Fruit fly (Drosophila melanogaster): Measurements from ENCODE around the gene CG13071.

CG13071 gene

dm6 chr3L:16221278-16221677, 41.3 kb upstream of the CG13071 start:
- TF ChIP-seq CG32121 (GFP tag; IDR thresholded peaks at IDR 0.05) (no peak), CG14655 (GFP tag; optimal IDR thresholded peaks at IDR 0.05) (peak; percentile 66)

- TF ChIP-seq EcR (GFP tag; optimal IDR thresholded peaks at IDR 0.05) = no peak
- no peak for TF ChIP-seq CG13204 (GFP tag; optimal IDR thresholded peaks at IDR 0.05)
- no peak for TF ChIP-seq CG12605 (GFP tag; IDR thresholded peaks at IDR 0.05)
- no peak for TF ChIP-seq gl (tag; optimal IDR thresholded peaks at IDR 0.05)
- no peak for TF ChIP-seq CG14655 (GFP tag; optimal IDR thresholded peaks at IDR 0.05)
- TF ChIP-seq Ets98B (GFP tag; IDR thresholded peaks at IDR 0.05) = no peak
- TF ChIP-seq CG4496 (GFP tag; IDR thresholded peaks at IDR 0.05) = no peak
- TF ChIP-seq rn (GFP tag; IDR thresholded peaks at IDR 0.05) = no peak
- no peak for TF ChIP-seq CG9948 (tag; optimal IDR thresholded peaks at IDR 0.05)
- no peak for TF ChIP-seq CG32121 (GFP tag; IDR thresholded peaks at IDR 0.05)
Observed at dm6 chr3L:16221800-16222199, 40.7 kb upstream of the CG13071 start.

DNA sequence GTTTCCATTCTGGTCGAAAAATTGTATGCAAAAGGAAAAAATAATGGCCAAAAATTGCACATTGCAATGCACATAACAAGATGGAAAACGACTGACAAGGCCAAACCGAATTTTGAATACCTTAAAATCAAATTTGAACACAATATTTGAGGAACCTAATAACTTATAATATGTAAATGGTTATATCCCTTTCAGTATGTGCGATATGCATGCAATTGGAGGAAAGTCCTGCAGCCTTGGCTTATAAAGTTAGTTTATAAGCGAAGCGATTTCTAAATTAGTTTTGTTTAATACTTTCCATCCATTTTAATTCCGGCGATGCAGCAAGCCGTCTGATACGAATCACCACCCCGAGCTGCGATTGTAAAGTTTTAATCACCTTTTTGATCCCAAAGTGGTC, 37.4 kb upstream of the CG13071 start:
- TF ChIP-seq CG14655 (GFP tag; optimal IDR thresholded peaks at IDR 0.05) = no peak
- TF ChIP-seq CG4496 (GFP tag; IDR thresholded peaks at IDR 0.05) = no peak
- TF ChIP-seq CG13204 (GFP tag; optimal IDR thresholded peaks at IDR 0.05) = no peak
- TF ChIP-seq CG15710 (tag; optimal IDR thresholded peaks at IDR 0.05) = no peak
- no peak for TF ChIP-seq Snoo (tag; optimal IDR thresholded peaks at IDR 0.05)
- no peak for TF ChIP-seq Ets98B (GFP tag; IDR thresholded peaks at IDR 0.05)
- no peak for TF ChIP-seq D1 (tag; optimal IDR thresholded peaks at IDR 0.05)
- no peak for TF ChIP-seq EcR (GFP tag; optimal IDR thresholded peaks at IDR 0.05)
- TF ChIP-seq CG9948 (tag; optimal IDR thresholded peaks at IDR 0.05) = no peak
- no peak for TF ChIP-seq Pif1A (GFP tag; optimal IDR thresholded peaks at IDR 0.05)
- no peak for TF ChIP-seq gl (tag; optimal IDR thresholded peaks at IDR 0.05)
- no peak for TF ChIP-seq CG8301 (tag; optimal IDR thresholded peaks at IDR 0.05)
- no peak for TF ChIP-seq CG8159 (tag; optimal IDR thresholded peaks at IDR 0.05)

- peak; percentile 64 for TF ChIP-seq CG8301 (tag; optimal IDR thresholded peaks at IDR 0.05)
- peak; percentile 86 for TF ChIP-seq D1 (tag; optimal IDR thresholded peaks at IDR 0.05)
- no peak for TF ChIP-seq CG10348 (GFP tag; IDR thresholded peaks at IDR 0.05)
- TF ChIP-seq CG9948 (tag; optimal IDR thresholded peaks at IDR 0.05) = peak; percentile 87
- peak; percentile 94 for TF ChIP-seq CG4496 (GFP tag; IDR thresholded peaks at IDR 0.05)
- peak; percentile 77 for TF ChIP-seq fd96Ca (GFP tag; IDR thresholded peaks at IDR 0.05)
- peak; percentile 89 for TF ChIP-seq CG32121 (GFP tag; IDR thresholded peaks at IDR 0.05)
- TF ChIP-seq CG15710 (tag; optimal IDR thresholded peaks at IDR 0.05) = peak; percentile 88
- TF ChIP-seq Snoo (tag; optimal IDR thresholded peaks at IDR 0.05) = peak; percentile 79
- no peak for TF ChIP-seq gl (tag; optimal IDR thresholded peaks at IDR 0.05)
- TF ChIP-seq rn (GFP tag; IDR thresholded peaks at IDR 0.05) = peak; percentile 81
- peak; percentile 78 for TF ChIP-seq CG12605 (GFP tag; IDR thresholded peaks at IDR 0.05)
- no peak for TF ChIP-seq EcR (GFP tag; optimal IDR thresholded peaks at IDR 0.05)
- peak; percentile 90 for TF ChIP-seq CG8159 (tag; optimal IDR thresholded peaks at IDR 0.05)
- peak; percentile 86 for TF ChIP-seq Ets98B (GFP tag; IDR thresholded peaks at IDR 0.05)
- no peak for TF ChIP-seq Pif1A (GFP tag; optimal IDR thresholded peaks at IDR 0.05)
- TF ChIP-seq Pif1B (GFP tag; optimal IDR thresholded peaks at IDR 0.05) = peak; percentile 62
- peak; percentile 83 for TF ChIP-seq CG17806 (tag; optimal IDR thresholded peaks at IDR 0.05)
- no peak for TF ChIP-seq CG13204 (GFP tag; optimal IDR thresholded peaks at IDR 0.05)
- TF ChIP-seq CG34367 (tag; optimal IDR thresholded peaks at IDR 0.05) = peak; percentile 73
- TF ChIP-seq CG14655 (GFP tag; optimal IDR thresholded peaks at IDR 0.05) = peak; percentile 81
Observed at dm6 chr3L:16228659-16229205, 33.8 kb upstream of the CG13071 start, which contains the start of gene Tmx3. Gene Tmx3 (plus strand): TSS chr3L:16229100.

- no peak for TF ChIP-seq EcR (GFP tag; optimal IDR thresholded peaks at IDR 0.05)
- TF ChIP-seq D1 (tag; optimal IDR thresholded peaks at IDR 0.05) = peak; percentile 56
- peak; percentile 12 for TF ChIP-seq CG15710 (tag; optimal IDR thresholded peaks at IDR 0.05)
- 0 out of 3 replicates have a peak, but pooled peaks have one; percentile 21 for TF ChIP-seq CG4496 (GFP tag; IDR thresholded peaks at IDR 0.05)
- no peak for TF ChIP-seq CG8301 (tag; optimal IDR thresholded peaks at IDR 0.05)
- TF ChIP-seq CG10348 (GFP tag; IDR thresholded peaks at IDR 0.05) = no peak
- no peak for TF ChIP-seq CG34367 (tag; optimal IDR thresholded peaks at IDR 0.05)
- TF ChIP-seq Snoo (tag; optimal IDR thresholded peaks at IDR 0.05) = peak; percentile 3
- TF ChIP-seq Pif1A (GFP tag; optimal IDR thresholded peaks at IDR 0.05) = no peak
- no peak for TF ChIP-seq CG12605 (GFP tag; IDR thresholded peaks at IDR 0.05)
- TF ChIP-seq CG13204 (GFP tag; optimal IDR thresholded peaks at IDR 0.05) = no peak
- TF ChIP-seq Ets98B (GFP tag; IDR thresholded peaks at IDR 0.05) = no peak
- peak; percentile 37; the same call in 1 of the 2 replicates for TF ChIP-seq rn (GFP tag; IDR thresholded peaks at IDR 0.05)
- no peak for TF ChIP-seq CG32121 (GFP tag; IDR thresholded peaks at IDR 0.05)
- no peak for TF ChIP-seq gl (tag; optimal IDR thresholded peaks at IDR 0.05)
- no peak for TF ChIP-seq CG14655 (GFP tag; optimal IDR thresholded peaks at IDR 0.05)
- TF ChIP-seq fd96Ca (GFP tag; IDR thresholded peaks at IDR 0.05) = no peak
- TF ChIP-seq CG9948 (tag; optimal IDR thresholded peaks at IDR 0.05) = peak; percentile 15
- TF ChIP-seq Pif1B (GFP tag; optimal IDR thresholded peaks at IDR 0.05) = no peak
- TF ChIP-seq CG8159 (tag; optimal IDR thresholded peaks at IDR 0.05) = peak; percentile 48
- peak; percentile 10 for TF ChIP-seq CG17806 (tag; optimal IDR thresholded peaks at IDR 0.05)
Observed at dm6 chr3L:16231857-16232256, 30.7 kb upstream of the CG13071 start, which contains the start of the genes PDCD-5 and MED10. Gene PDCD-5 (minus strand): TSS chr3L:16232038. Gene MED10 (plus strand): TSS chr3L:16232084.

DNA sequence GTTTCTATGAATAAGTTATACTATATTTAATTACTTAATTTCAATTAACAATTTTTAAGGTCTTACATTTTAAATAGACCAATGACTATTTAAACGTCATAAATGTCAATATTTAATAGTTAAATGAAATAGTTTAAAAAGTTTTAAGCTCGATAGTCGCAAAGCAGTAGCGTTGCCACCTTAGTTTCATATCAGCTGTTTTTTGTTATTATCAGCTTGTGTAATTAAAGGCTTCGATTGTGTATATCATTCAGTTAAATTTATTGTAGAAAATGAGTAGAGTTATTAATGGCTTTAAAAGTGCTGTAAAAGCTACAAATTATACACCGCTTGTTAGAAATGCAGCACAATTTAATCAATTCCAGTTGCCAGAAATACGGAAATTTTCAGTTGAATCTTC, 29.6 kb upstream of the CG13071 start, which contains the start of gene Hsc20:
TSS of gene Hsc20 (plus strand) at position 204 of the 400 bp plus-strand sequence.
- TF ChIP-seq CG17806 (tag; optimal IDR thresholded peaks at IDR 0.05) (no peak), Ets98B (GFP tag; IDR thresholded peaks at IDR 0.05) (no peak), rn (GFP tag; IDR thresholded peaks at IDR 0.05) (no peak), Pif1B (GFP tag; optimal IDR thresholded peaks at IDR 0.05) (no peak), CG32121 (GFP tag; IDR thresholded peaks at IDR 0.05) (no peak)
